Worm (Caenorhabditis elegans) whole organism, L4/young adult: ENCODE data around the gene K10C9.4.

Experiments
- dao-5 ChIP-seq: sonication (generic microtip); optimal IDR thresholded peaks from 2 replicates; lab custom pipeline; 2016; ENCODE audit warnings: missing genotype, missing genetic modification characterization, moderate library complexity, missing compliant biosample characterization
- him-1 ChIP-seq: sonication (generic microtip); optimal IDR thresholded peaks from 2 replicates; lab custom pipeline; 2016; ENCODE audit warnings: missing genotype, missing genetic modification reagents, missing genetic modification characterization, missing compliant biosample characterization

DNA sequence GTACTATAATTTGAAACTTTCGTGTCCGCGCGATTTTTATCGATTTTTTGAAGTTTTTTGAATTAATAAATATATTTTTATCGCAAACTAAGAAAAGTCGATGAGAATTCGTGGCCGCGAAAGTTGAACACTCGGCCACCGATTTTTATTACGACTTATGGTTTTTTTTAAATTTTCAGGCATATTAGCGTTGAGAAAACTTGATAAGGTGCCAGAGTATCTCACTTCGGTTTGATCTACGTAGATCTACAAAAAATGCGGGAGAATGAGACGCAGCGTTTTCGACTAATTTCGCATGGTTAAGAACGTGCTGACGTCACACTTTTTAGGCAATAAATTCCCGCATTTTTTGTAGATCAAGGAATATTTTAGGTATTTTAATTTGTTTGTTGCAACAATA is 29.4 kb downstream of the K10C9.4 start, which contains the start of gene pei-2:
- TF ChIP-seq dao-5 (tag; lab: Kevin White, UChicago) (no peak), him-1 (tag; lab: Kevin White, UChicago) (no peak)
